Fruit fly (Drosophila melanogaster) whole organism, wandering third instar larva: ENCODE results near the gene nmo.

Experiments
- Abd-B ChIP-seq: fragments of >200 bp; optimal IDR thresholded peaks from 2 replicates; lab custom pipeline; 2017; ENCODE audit warnings: missing biosample characterization, missing genetic modification characterization
- CG32264 ChIP-seq: fragments of 200-800 bp; sonication (Bioruptor generic); optimal IDR thresholded peaks from 2 replicates; lab custom pipeline; 2016; ENCODE audit warnings: missing biosample characterization, missing genetic modification characterization
- CG9705 ChIP-seq: fragments of 200-800 bp; sonication (Bioruptor generic); optimal IDR thresholded peaks from 2 replicates; lab custom pipeline; 2018; ENCODE audit warnings: missing biosample characterization, mild to moderate bottlenecking, missing genetic modification characterization
- CrebA ChIP-seq: fragments of 200-800 bp; sonication (Bioruptor generic); optimal IDR thresholded peaks from 2 replicates; lab custom pipeline; 2016; ENCODE audit warnings: missing biosample characterization, mild to moderate bottlenecking, missing genetic modification characterization, borderline replicate concordance
- Dfd ChIP-seq: fragments of >200 bp; optimal IDR thresholded peaks from 2 replicates; lab custom pipeline; 2017; ENCODE audit warnings: missing biosample characterization, missing genetic modification characterization
- Dif ChIP-seq: fragments of 200-275, 200-300 bp; sonication (Bioruptor generic); optimal IDR thresholded peaks from 2 replicates; lab custom pipeline; 2018; ENCODE audit warnings: missing biosample characterization, missing genetic modification characterization; ENCODE audit not compliant: partially characterized antibody
- GATAd ChIP-seq: sonication (Bioruptor generic); optimal IDR thresholded peaks from 2 replicates; lab custom pipeline; 2016; ENCODE audit warnings: missing biosample characterization, missing genetic modification characterization
- HLH106 ChIP-seq: fragments of 200-800 bp; optimal IDR thresholded peaks from 3 replicates; lab custom pipeline; 2019; ENCODE audit warnings: missing biosample characterization, mild to moderate bottlenecking, missing genetic modification characterization, moderate library complexity
- Hr83 ChIP-seq: fragments of 200-300 bp; sonication (Bioruptor generic); optimal IDR thresholded peaks from 2 replicates; lab custom pipeline; 2016; ENCODE audit warnings: missing biosample characterization, mild to moderate bottlenecking, missing genetic modification characterization, moderate library complexity; ENCODE audit not compliant: poor library complexity, severe bottlenecking
- Jra ChIP-seq: sonication (Bioruptor generic); optimal IDR thresholded peaks from 2 replicates; lab custom pipeline; 2016; ENCODE audit warnings: missing biosample characterization, missing genetic modification characterization
- Mio ChIP-seq: sonication (Bioruptor generic); optimal IDR thresholded peaks from 2 replicates; lab custom pipeline; 2016; ENCODE audit warnings: missing biosample characterization, missing genetic modification characterization
- Myc ChIP-seq: fragments of >200 bp; optimal IDR thresholded peaks from 2 replicates; lab custom pipeline; 2017
- N ChIP-seq: fragments of >200 bp; optimal IDR thresholded peaks from 2 replicates; lab custom pipeline; 2018; ENCODE audit warnings: missing biosample characterization, missing external identifiers, missing genetic modification characterization
- OdsH ChIP-seq: fragments of 200-800 bp; sonication (Bioruptor generic); optimal IDR thresholded peaks from 2 replicates; lab custom pipeline; 2016; ENCODE audit warnings: missing biosample characterization, mild to moderate bottlenecking, missing genetic modification characterization
- Rel ChIP-seq, 2 experiments: fragments of 200-800 bp; sonication (Bioruptor generic) in 1 of 2; optimal IDR thresholded peaks; 2 replicates in 1 of 2; 3 replicates in 1 of 2; lab custom pipeline; 2016 to 2019; ENCODE audit warnings: mild to moderate bottlenecking in 2 of 2, missing biosample characterization in 2 of 2, missing genetic modification characterization in 2 of 2, moderate library complexity in 1 of 2
- Sp1 ChIP-seq: fragments of 200-800 bp; sonication (Bioruptor generic); optimal IDR thresholded peaks from 3 replicates; lab custom pipeline; 2019; ENCODE audit warnings: missing biosample characterization, mild to moderate bottlenecking, missing genetic modification characterization, moderate library complexity
- Vsx2 ChIP-seq: fragments of 200-300, 225-300 bp; sonication (Bioruptor generic); optimal IDR thresholded peaks from 2 replicates; lab custom pipeline; 2018; ENCODE audit warnings: missing biosample characterization, missing genetic modification characterization; ENCODE audit not compliant: partially characterized antibody
- br ChIP-seq: fragments of 200-800 bp; sonication (Bioruptor generic); optimal IDR thresholded peaks from 2 replicates; lab custom pipeline; 2016; ENCODE audit warnings: missing biosample characterization, missing genetic modification characterization
- brk ChIP-seq: fragments of 200-800 bp; sonication (Bioruptor generic); optimal IDR thresholded peaks from 2 replicates; lab custom pipeline; 2016; ENCODE audit warnings: missing biosample characterization, mild to moderate bottlenecking, missing genetic modification characterization
- dl ChIP-seq, 2 experiments: fragments of 175-275, 200-275 bp in 1 of 2; fragments of 200-275 bp in 1 of 2; sonication (Bioruptor generic); optimal IDR thresholded peaks; lab custom pipeline; 2018; ENCODE audit warnings: mild to moderate bottlenecking in 2 of 2, missing biosample characterization in 2 of 2, missing genetic modification characterization in 2 of 2, moderate library complexity in 2 of 2; ENCODE audit not compliant: partially characterized antibody in 2 of 2, insufficient read depth in 1 of 2
- dmrt93B ChIP-seq: fragments of 200-800 bp; sonication (Bioruptor generic); optimal IDR thresholded peaks from 2 replicates; lab custom pipeline; 2018; ENCODE audit warnings: missing biosample characterization, mild to moderate bottlenecking, missing genetic modification characterization
- dsf ChIP-seq: sonication (Bioruptor generic); optimal IDR thresholded peaks from 2 replicates; lab custom pipeline; 2016; ENCODE audit warnings: missing biosample characterization, missing genetic modification characterization, borderline replicate concordance
- ey ChIP-seq: fragments of 200-800 bp; sonication (Bioruptor generic); optimal IDR thresholded peaks from 2 replicates; lab custom pipeline; 2016; ENCODE audit warnings: missing biosample characterization, missing genetic modification characterization
- foxo ChIP-seq, 2 experiments: fragments of 200-800 bp; sonication (Bioruptor generic); optimal IDR thresholded peaks; 2 replicates in 1 of 2; 3 replicates in 1 of 2; lab custom pipeline; 2016 to 2017; ENCODE audit warnings: missing biosample characterization in 2 of 2, missing genetic modification characterization in 2 of 2
- fru ChIP-seq: fragments of 200-800 bp; sonication (Bioruptor generic); optimal IDR thresholded peaks from 3 replicates; lab custom pipeline; 2016; ENCODE audit warnings: missing biosample characterization, mild to moderate bottlenecking, missing genetic modification characterization
- h ChIP-seq: fragments of 200-800 bp; sonication (Bioruptor generic); optimal IDR thresholded peaks from 3 replicates; lab custom pipeline; 2016; ENCODE audit warnings: missing biosample characterization, mild to moderate bottlenecking, missing genetic modification characterization
- jim ChIP-seq: fragments of 175-275, 200-325 bp; sonication (Bioruptor generic); optimal IDR thresholded peaks from 2 replicates; lab custom pipeline; 2016; ENCODE audit warnings: missing biosample characterization, mild to moderate bottlenecking, missing genetic modification characterization
- lola ChIP-seq: fragments of >200 bp; optimal IDR thresholded peaks from 2 replicates; lab custom pipeline; 2017; ENCODE audit warnings: missing biosample characterization, missing genetic modification characterization
- psq ChIP-seq: fragments of 200-800 bp; sonication (Bioruptor generic); optimal IDR thresholded peaks from 3 replicates; lab custom pipeline; 2017; ENCODE audit warnings: missing biosample characterization, mild to moderate bottlenecking, missing genetic modification characterization, moderate library complexity
- rgr ChIP-seq: fragments of 200-800 bp; sonication (Bioruptor generic); optimal IDR thresholded peaks from 3 replicates; lab custom pipeline; 2016; ENCODE audit warnings: missing biosample characterization, mild to moderate bottlenecking, missing genetic modification characterization
- sage ChIP-seq: fragments of 200-800 bp; sonication (Bioruptor generic); optimal IDR thresholded peaks from 2 replicates; lab custom pipeline; 2016; ENCODE audit warnings: missing biosample characterization, mild to moderate bottlenecking, missing genetic modification characterization
- sv ChIP-seq: fragments of 200-800 bp; sonication (Bioruptor generic); optimal IDR thresholded peaks from 3 replicates; lab custom pipeline; 2016; ENCODE audit warnings: missing biosample characterization, missing genetic modification characterization
- tai ChIP-seq: sonication (Bioruptor generic); optimal IDR thresholded peaks from 2 replicates; lab custom pipeline; 2016; ENCODE audit warnings: missing biosample characterization, missing genetic modification characterization
- woc ChIP-seq: sonication (Bioruptor generic); optimal IDR thresholded peaks from 2 replicates; lab custom pipeline; 2016; ENCODE audit warnings: missing biosample characterization, mild to moderate bottlenecking, missing genetic modification characterization

The nmo gene

dm6 chr3L:7963549-7963948 is 15.3 kb upstream of the nmo start:
- TF ChIP-seq ey (GFP tag; lab: Kevin White, UChicago) (no peak), br (GFP tag; lab: Kevin White, UChicago) (no peak), sage (GFP tag; lab: Kevin White, UChicago) (no peak), h (GFP tag; lab: Kevin White, UChicago) (no peak), brk (GFP tag; lab: Kevin White, UChicago) (no peak), jim (no peak), fru (GFP tag; lab: Kevin White, UChicago) (no peak), psq (GFP tag; lab: Kevin White, UChicago) (no peak), Dfd (GFP tag; lab: Kevin White, UChicago) (no peak), Vsx2 (GFP tag; lab: Kevin White, UChicago) (no peak), Mio (GFP tag; lab: Kevin White, UChicago) (no peak), CrebA (GFP tag; lab: Kevin White, UChicago) (no peak), Hr83 (no peak)

- TF ChIP-seq Hr83 (no peak), CG32264 (no peak), br (GFP tag; lab: Kevin White, UChicago) (no peak)
Observed at dm6 chr3L:7967203-7967602, 11.6 kb upstream of the nmo start.

dm6 chr3L:7968422-7969030 is 10.3 kb upstream of the nmo start:
- TF ChIP-seq Vsx2 (GFP tag; lab: Kevin White, UChicago), result no peak
- no peak for TF ChIP-seq rgr (GFP tag; lab: Kevin White, UChicago)
- no peak for TF ChIP-seq Rel (GFP tag; optimal IDR thresholded peaks at IDR 0.05; lab: Kevin White, UChicago)
- peak; percentile 29 for TF ChIP-seq Rel (tag; optimal IDR thresholded peaks at IDR 0.05; lab: Kevin White, UChicago)

DNA sequence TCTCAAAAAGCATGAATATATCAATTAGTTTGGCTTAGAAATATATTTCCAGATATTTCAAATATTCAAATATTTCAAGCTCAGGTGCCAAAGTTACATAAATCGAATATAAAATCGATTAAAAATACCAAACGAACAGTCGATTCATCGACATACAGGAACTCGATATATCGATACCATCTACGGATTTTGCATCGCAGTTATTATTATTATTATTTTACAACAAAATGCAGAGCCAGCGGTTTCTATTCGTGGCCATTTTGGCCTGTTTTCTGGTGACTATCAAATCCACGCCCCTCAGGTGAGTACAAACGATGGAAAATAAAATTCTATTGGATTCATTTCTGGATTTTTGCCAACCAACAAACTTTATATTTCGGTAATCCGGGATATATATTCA is 8.4 kb upstream of the nmo start, which contains the start of gene RNaseX25:
Gene RNaseX25, plus strand, starts transcription at position 147 of the 400 bp plus-strand sequence.
- no peak for TF ChIP-seq h (GFP tag; lab: Kevin White, UChicago)
- TF ChIP-seq sage (GFP tag; lab: Kevin White, UChicago), result peak; percentile 13

DNA sequence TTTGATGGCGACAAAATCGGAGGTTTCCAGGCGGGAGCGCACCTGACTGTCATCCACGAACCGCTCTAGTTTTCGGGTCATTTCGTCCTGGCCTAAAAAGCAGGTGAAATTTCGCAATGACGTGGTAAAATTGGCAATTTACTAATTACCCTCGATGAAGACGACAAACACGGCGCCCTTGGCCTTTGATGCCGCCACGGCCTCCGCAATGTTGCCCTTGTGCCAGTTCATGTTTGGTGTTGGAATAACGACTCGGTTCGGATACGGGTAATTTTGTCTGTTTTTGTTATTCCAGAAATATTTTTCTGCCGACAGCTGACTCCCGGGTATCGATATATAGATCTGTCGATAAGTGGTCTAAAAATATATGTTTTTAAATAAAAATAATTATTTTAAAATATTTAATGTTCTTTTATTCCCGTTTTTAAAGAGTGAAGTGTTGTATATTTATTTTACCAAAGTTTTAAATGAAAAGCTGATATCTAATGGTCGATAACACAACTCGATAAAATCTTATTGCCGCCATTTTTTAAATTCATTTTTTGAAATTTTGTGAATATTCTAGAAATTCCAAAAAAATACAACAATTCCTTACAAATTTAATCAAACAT is 4.1 kb upstream of the nmo start, which contains the start of gene CG8042:
Gene CG8042, minus strand, starts transcription at position 321 of the 611 bp plus-strand sequence.
- TF ChIP-seq Rel (GFP tag; optimal IDR thresholded peaks at IDR 0.05; lab: Kevin White, UChicago), result no peak
- TF ChIP-seq Rel (tag; optimal IDR thresholded peaks at IDR 0.05; lab: Kevin White, UChicago), result peak; percentile 23
- TF ChIP-seq dmrt93B (GFP tag; lab: Kevin White, UChicago), result no peak

dm6 chr3L:7976081-7976483 is 2.8 kb upstream of the nmo start, which contains the start of the genes HP4 and CG8209:
TSS of gene HP4 (minus strand) at chr3L:7976154.
TSS of gene CG8209 (plus strand) at chr3L:7976406.
- TF ChIP-seq woc (GFP tag; lab: Kevin White, UChicago) (peak; percentile 79), N (no peak), Vsx2 (GFP tag; lab: Kevin White, UChicago) (no peak), Hr83 (peak; percentile 75), Sp1 (peak; percentile 81), br (GFP tag; lab: Kevin White, UChicago) (no peak), Abd-B (GFP tag; lab: Kevin White, UChicago) (no peak), h (GFP tag; lab: Kevin White, UChicago) (peak; percentile 7), dl (GFP tag; optimal IDR thresholded peaks at IDR 0.05; lab: Kevin White, UChicago; ENCODE audit: insufficient read depth in 1 of 2, partially characterized antibody in 2 of 2) (no peak), Mio (GFP tag; lab: Kevin White, UChicago) (no peak), Dfd (GFP tag; lab: Kevin White, UChicago) (no peak), CrebA (GFP tag; lab: Kevin White, UChicago) (no peak), Myc (lab: Kevin White, UChicago) (no peak), GATAd (GFP tag; lab: Kevin White, UChicago) (peak; percentile 4), Jra (GFP tag; lab: Kevin White, UChicago) (peak; percentile 73), sv (GFP tag; lab: Kevin White, UChicago) (peak; percentile 75), HLH106 (peak; percentile 84), ey (GFP tag; lab: Kevin White, UChicago) (peak; percentile 35), OdsH (GFP tag; lab: Kevin White, UChicago) (peak; percentile 67), dsf (GFP tag; lab: Kevin White, UChicago) (peak; percentile 82), lola (GFP tag; lab: Kevin White, UChicago) (no peak), CG9705 (GFP tag; lab: Kevin White, UChicago) (peak; percentile 58), sage (GFP tag; lab: Kevin White, UChicago) (peak; percentile 70), CG32264 (peak; percentile 39), foxo (GFP tag; optimal IDR thresholded peaks at IDR 0.05; lab: Kevin White, UChicago) (peak in 1 of 2 experiments; percentile 85), fru (GFP tag; lab: Kevin White, UChicago) (peak; percentile 77), brk (GFP tag; lab: Kevin White, UChicago) (peak; percentile 85), Dif (no peak), dmrt93B (GFP tag; lab: Kevin White, UChicago) (no peak), jim (no peak), tai (no peak)
